Worm (Caenorhabditis elegans) whole organism, young adult: ENCODE measurements around the gene best-23.

Experiments
- B0019.2 ChIP-seq: fragments of 200-800 bp; sonication (Bioruptor generic); conservative IDR thresholded peaks from 2 replicates; pipeline ENCODE4 v1.3.6; 2022; ENCODE audit warnings: missing genetic modification reagents, missing genetic modification characterization, missing compliant biosample characterization
- B0336.3 ChIP-seq: fragments of 200-800 bp; sonication (Bioruptor generic); IDR thresholded peaks from 2 replicates; pipeline ENCODE4 v1.3.6; 2022; ENCODE audit warnings: missing genetic modification characterization, missing compliant biosample characterization
- D2030.7 ChIP-seq: fragments of 200-800 bp; sonication (Bioruptor generic); IDR thresholded peaks from 2 replicates; pipeline ENCODE4 v1.3.6; 2022; ENCODE audit warnings: missing genetic modification reagents, missing genetic modification characterization, missing compliant biosample characterization
- F10E7.11 ChIP-seq: sonication (generic microtip); optimal IDR thresholded peaks from 2 replicates; lab custom pipeline; 2017; ENCODE audit warnings: mild to moderate bottlenecking, missing genetic modification characterization, moderate library complexity, missing compliant biosample characterization
- F33H1.4 ChIP-seq: fragments of 200-800 bp; sonication (Bioruptor generic); IDR thresholded peaks from 2 replicates; pipeline ENCODE4 v1.3.6; 2022; ENCODE audit warnings: missing genetic modification reagents, missing genetic modification characterization, missing compliant biosample characterization
- F39B2.1 ChIP-seq: fragments of 200-800 bp; sonication (Bioruptor generic); IDR thresholded peaks from 2 replicates; pipeline ENCODE4 v1.3.6; 2022; ENCODE audit warnings: missing genetic modification reagents, missing genetic modification characterization, missing compliant biosample characterization
- K11D2.4 ChIP-seq: fragments of 200-800 bp; sonication (Bioruptor generic); IDR thresholded peaks from 2 replicates; pipeline ENCODE4 v1.3.6; 2022; ENCODE audit warnings: missing genetic modification reagents, missing genetic modification characterization, missing compliant biosample characterization
- T07F8.4 ChIP-seq: sonication (generic microtip); optimal IDR thresholded peaks from 2 replicates; lab custom pipeline; 2016; ENCODE audit warnings: mild to moderate bottlenecking, missing genetic modification characterization, moderate library complexity, missing compliant biosample characterization
- Y53F4B.3 ChIP-seq: fragments of 200-800 bp; sonication (Bioruptor generic); IDR thresholded peaks from 2 replicates; pipeline ENCODE4 v1.3.6; 2022; ENCODE audit warnings: missing genetic modification reagents, missing genetic modification characterization, missing compliant biosample characterization
- Y53G8AR.9 ChIP-seq: fragments of 200-800 bp; sonication (Bioruptor generic); conservative IDR thresholded peaks from 2 replicates; pipeline ENCODE4 v1.3.6; 2022; ENCODE audit warnings: missing genetic modification reagents, missing genetic modification characterization, missing compliant biosample characterization
- Y67H2A.10 ChIP-seq: fragments of 200-800 bp; sonication (Bioruptor generic); conservative IDR thresholded peaks from 2 replicates; pipeline ENCODE4 v1.3.6; 2022; ENCODE audit warnings: missing genetic modification reagents, missing genetic modification characterization, missing compliant biosample characterization
- ama-1 ChIP-seq, 3 experiments: fragments of 150-350 bp in 1 of 3; sonication (generic microtip) in 2 of 3; optimal IDR thresholded peaks; 2 replicates each; lab custom pipeline; 2014 to 2018; ENCODE audit warnings: missing biosample characterization in 2 of 3, missing genetic modification characterization in 2 of 3, missing genetic modification reagents in 2 of 3
- attf-6 ChIP-seq: fragments of 200-800 bp; sonication (Bioruptor generic); IDR thresholded peaks from 2 replicates; pipeline ENCODE4 v1.3.6; 2022; ENCODE audit warnings: missing genetic modification reagents, missing genetic modification characterization, missing compliant biosample characterization
- cebp-1 ChIP-seq, 2 experiments: fragments of 200-800 bp in 1 of 2; sonication (Bioruptor generic) in 1 of 2; sonication (generic microtip) in 1 of 2; IDR thresholded peaks in 1 of 2; optimal IDR thresholded peaks in 1 of 2; 2 replicates each; pipeline versions ENCODE4 v1.3.6 to Lab custom; 2017 to 2022; ENCODE audit warnings: missing compliant biosample characterization in 2 of 2, missing genetic modification characterization in 2 of 2, mild to moderate bottlenecking in 1 of 2, missing genetic modification reagents in 1 of 2, moderate library complexity in 1 of 2
- ceh-100 ChIP-seq: fragments of 200-800 bp; sonication (Bioruptor generic); IDR thresholded peaks from 2 replicates; pipeline ENCODE4 v1.3.6; 2022; ENCODE audit warnings: missing genetic modification reagents, missing genetic modification characterization, missing compliant biosample characterization
- ceh-40 ChIP-seq: fragments of 200-800 bp; sonication (Bioruptor generic); IDR thresholded peaks from 2 replicates; pipeline ENCODE4 v1.3.6; 2022; ENCODE audit warnings: missing genetic modification characterization, missing compliant biosample characterization
- dox-1 ChIP-seq: fragments of 200-800 bp; sonication (Bioruptor generic); IDR thresholded peaks from 2 replicates; pipeline ENCODE4 v1.3.6; 2022; ENCODE audit warnings: missing genetic modification reagents, missing genetic modification characterization, missing compliant biosample characterization
- dpl-1 ChIP-seq: fragments of 150-350 bp; optimal IDR thresholded peaks from 2 replicates; lab custom pipeline; 2014; ENCODE audit warnings: missing biosample characterization, missing genetic modification reagents, missing genetic modification characterization
- egl-18 ChIP-seq: fragments of 200-800 bp; sonication (Bioruptor generic); IDR thresholded peaks from 2 replicates; pipeline ENCODE4 v1.3.6; 2022; ENCODE audit warnings: missing genetic modification reagents, missing genetic modification characterization, missing compliant biosample characterization
- egl-44 ChIP-seq: fragments of 200-800 bp; sonication (Bioruptor generic); IDR thresholded peaks from 2 replicates; pipeline ENCODE4 v1.3.6; 2022; ENCODE audit warnings: missing genetic modification reagents, missing genetic modification characterization, missing compliant biosample characterization
- ekl-4 ChIP-seq: fragments of 200-800 bp; sonication (Bioruptor generic); IDR thresholded peaks from 2 replicates; pipeline ENCODE4 v1.3.6; 2022; ENCODE audit warnings: missing genetic modification reagents, missing genetic modification characterization, missing compliant biosample characterization
- gei-17 ChIP-seq: fragments of 200-800 bp; sonication (Bioruptor generic); optimal IDR thresholded peaks from 2 replicates; lab custom pipeline; 2018; ENCODE audit warnings: mild to moderate bottlenecking, missing genetic modification characterization, missing compliant biosample characterization
- hmg-1.2 ChIP-seq: fragments of 200-800 bp; sonication (Bioruptor generic); IDR thresholded peaks from 2 replicates; pipeline ENCODE4 v1.3.6; 2022; ENCODE audit warnings: missing genetic modification reagents, missing genetic modification characterization, missing compliant biosample characterization
- hmg-20 ChIP-seq: fragments of 200-800 bp; sonication (Bioruptor generic); IDR thresholded peaks from 2 replicates; pipeline ENCODE4 v1.3.6; 2022; ENCODE audit warnings: missing genetic modification reagents, missing genetic modification characterization, missing compliant biosample characterization
- let-526 ChIP-seq: fragments of 200-800 bp; sonication (Bioruptor generic); IDR thresholded peaks from 2 replicates; pipeline ENCODE4 v1.3.6; 2022; ENCODE audit warnings: missing genetic modification reagents, missing genetic modification characterization, missing compliant biosample characterization
- madf-3 ChIP-seq: fragments of 200-800 bp; sonication (Bioruptor generic); IDR thresholded peaks from 2 replicates; pipeline ENCODE4 v1.3.6; 2022; ENCODE audit warnings: missing genetic modification reagents, missing genetic modification characterization, missing compliant biosample characterization
- madf-6 ChIP-seq: fragments of 200-800 bp; sonication (Bioruptor generic); IDR thresholded peaks from 2 replicates; pipeline ENCODE4 v1.3.6; 2022; ENCODE audit warnings: missing genetic modification reagents, missing genetic modification characterization, missing compliant biosample characterization
- madf-8 ChIP-seq: fragments of 200-800 bp; sonication (Bioruptor generic); conservative IDR thresholded peaks from 2 replicates; pipeline ENCODE4 v1.3.6; 2022; ENCODE audit warnings: missing genetic modification reagents, missing genetic modification characterization, missing compliant biosample characterization
- mxl-1 ChIP-seq: sonication (generic microtip); optimal IDR thresholded peaks from 2 replicates; lab custom pipeline; 2016; ENCODE audit warnings: missing genetic modification characterization, missing compliant biosample characterization
- nhr-90 ChIP-seq: sonication (generic microtip); optimal IDR thresholded peaks from 2 replicates; lab custom pipeline; 2016; ENCODE audit warnings: missing genotype, mild to moderate bottlenecking, missing genetic modification characterization, missing compliant biosample characterization
- pbrm-1 ChIP-seq: fragments of 200-800 bp; sonication (Bioruptor generic); IDR thresholded peaks from 2 replicates; pipeline ENCODE4 v1.3.6; 2022; ENCODE audit warnings: missing genetic modification reagents, missing genetic modification characterization, missing compliant biosample characterization
- pha-4 ChIP-seq: fragments of 150-350 bp; sonication (generic microtip); optimal IDR thresholded peaks from 2 replicates; lab custom pipeline; 2014; ENCODE audit warnings: missing biosample characterization, missing genetic modification reagents, missing genetic modification characterization
- rcor-1 ChIP-seq: fragments of 200-800 bp; sonication (Bioruptor generic); IDR thresholded peaks from 2 replicates; pipeline ENCODE4 v1.3.6; 2022; ENCODE audit warnings: missing genetic modification reagents, missing genetic modification characterization, missing compliant biosample characterization
- rpc-1 ChIP-seq, 2 experiments: fragments of 150-350 bp in 1 of 2; sonication (generic microtip) in 1 of 2; optimal IDR thresholded peaks; 2 replicates each; lab custom pipeline; 2014 to 2018; ENCODE audit warnings: missing biosample characterization in 1 of 2, missing genetic modification characterization in 1 of 2, missing genetic modification reagents in 1 of 2, missing genotype in 1 of 2
- sdz-38 ChIP-seq: sonication (generic microtip); optimal IDR thresholded peaks from 2 replicates; lab custom pipeline; 2016; ENCODE audit warnings: missing genotype, missing genetic modification characterization, missing compliant biosample characterization
- snpc-4 ChIP-seq, 5 experiments: fragments of 150-350 bp in 1 of 5; sonication (generic microtip) in 4 of 5; optimal IDR thresholded peaks; 2 replicates each; lab custom pipeline; 2014 to 2018; ENCODE audit warnings: missing genetic modification characterization in 5 of 5, missing biosample characterization in 3 of 5, antibody characterized with exemption in 2 of 5, mild to moderate bottlenecking in 2 of 5, missing compliant biosample characterization in 2 of 5, missing genotype in 2 of 5, moderate library complexity in 2 of 5, missing genetic modification reagents in 1 of 5
- somi-1 ChIP-seq: fragments of 200-800 bp; sonication (Bioruptor generic); optimal IDR thresholded peaks from 2 replicates; lab custom pipeline; 2018; ENCODE audit warnings: mild to moderate bottlenecking, missing genetic modification characterization, missing compliant biosample characterization
- tlf-1 ChIP-seq: fragments of 200-800 bp; sonication (Bioruptor generic); optimal IDR thresholded peaks from 2 replicates; lab custom pipeline; 2018; ENCODE audit warnings: mild to moderate bottlenecking, missing genetic modification characterization, missing compliant biosample characterization
- zfh-2 ChIP-seq: fragments of 200-800 bp; sonication (Bioruptor generic); conservative IDR thresholded peaks from 2 replicates; pipeline ENCODE4 v1.3.6; 2022; ENCODE audit warnings: missing genetic modification reagents, missing genetic modification characterization, missing compliant biosample characterization
- ztf-26 ChIP-seq: sonication (generic microtip); optimal IDR thresholded peaks from 2 replicates; lab custom pipeline; 2017; ENCODE audit warnings: missing genetic modification characterization, missing compliant biosample characterization
- ztf-3 ChIP-seq: fragments of 200-800 bp; sonication (Bioruptor generic); optimal IDR thresholded peaks from 2 replicates; lab custom pipeline; 2018; ENCODE audit warnings: mild to moderate bottlenecking, missing genetic modification characterization, missing compliant biosample characterization

The best-23 gene

DNA sequence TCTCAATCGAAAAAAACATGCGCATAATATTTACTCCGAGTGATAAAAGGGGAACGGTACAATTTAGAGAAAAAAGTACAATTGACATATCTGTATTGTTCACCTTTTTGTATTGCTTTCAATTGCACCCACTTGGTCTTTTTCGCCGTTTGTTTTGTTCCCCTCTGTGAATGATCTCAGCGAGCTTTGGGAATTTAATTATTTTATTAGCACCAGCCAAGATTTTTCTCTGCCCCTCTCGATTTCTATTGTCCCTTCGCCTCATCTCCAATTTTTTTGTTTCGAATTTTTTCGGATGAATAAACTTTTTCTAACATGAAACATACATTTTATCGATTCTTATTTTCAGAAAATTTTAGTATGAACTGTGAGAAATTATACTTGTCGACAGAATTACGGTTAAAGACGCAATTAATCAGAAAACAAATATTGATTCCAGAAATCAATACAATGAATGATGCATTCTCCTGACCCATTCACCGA lies 7.2 kb downstream of the best-23 start, which contains the start of gene rev-1 (continued):
- TF ChIP-seq ztf-3: no peak
- TF ChIP-seq ceh-100: peak; percentile 36; the same call in 1 of the 2 replicates
- peak; percentile 84 for TF ChIP-seq F39B2.1 (GFP tag; lab: Robert Waterston, UW)
- TF ChIP-seq snpc-4 (GFP tag; optimal IDR thresholded peaks at IDR 0.05; lab: Kevin White, UChicago): no peak
- no peak for TF ChIP-seq snpc-4 (tag; optimal IDR thresholded peaks at IDR 0.05; lab: Kevin White, UChicago)
- TF ChIP-seq rpc-1 (optimal IDR thresholded peaks at IDR 0.05; lab: Kevin White, UChicago): no peak
- TF ChIP-seq rpc-1 (tag; optimal IDR thresholded peaks at IDR 0.05; lab: Kevin White, UChicago): no peak
- peak; percentile 65; the same call in 1 of the 2 replicates for TF ChIP-seq Y53G8AR.9 (GFP tag; lab: Robert Waterston, UW)
- TF ChIP-seq rcor-1: peak; percentile 45; the same call in 1 of the 2 replicates
- no peak for TF ChIP-seq sdz-38
- 0 out of 2 replicates have a peak, but pooled peaks have one; percentile 10 for TF ChIP-seq ekl-4 (GFP tag; lab: Robert Waterston, UW)
- TF ChIP-seq B0336.3 (GFP tag; lab: Robert Waterston, UW): peak; percentile 73
- TF ChIP-seq cebp-1 (GFP tag; IDR thresholded peaks at IDR 0.05; lab: Robert Waterston, UW): no peak
- peak; percentile 11 for TF ChIP-seq cebp-1 (tag; optimal IDR thresholded peaks at IDR 0.05; lab: Kevin White, UChicago)
- no peak for TF ChIP-seq dpl-1 (GFP tag; lab: Kevin White, UChicago)
- 0 out of 2 replicates have a peak, but pooled peaks have one; percentile 19 for TF ChIP-seq pbrm-1 (GFP tag; lab: Robert Waterston, UW)
- no peak for TF ChIP-seq somi-1 (GFP tag; lab: Kevin White, UChicago)
- TF ChIP-seq ama-1 (optimal IDR thresholded peaks at IDR 0.05; lab: Kevin White, UChicago): no peak
- no peak for TF ChIP-seq ama-1 (GFP tag; optimal IDR thresholded peaks at IDR 0.05; lab: Kevin White, UChicago)
- no peak for TF ChIP-seq nhr-90 (tag; lab: Kevin White, UChicago)
- no peak for TF ChIP-seq egl-44 (GFP tag; lab: Robert Waterston, UW)
- TF ChIP-seq egl-18 (GFP tag; lab: Robert Waterston, UW): no peak
- no peak for TF ChIP-seq F10E7.11 (tag; lab: Kevin White, UChicago)

DNA sequence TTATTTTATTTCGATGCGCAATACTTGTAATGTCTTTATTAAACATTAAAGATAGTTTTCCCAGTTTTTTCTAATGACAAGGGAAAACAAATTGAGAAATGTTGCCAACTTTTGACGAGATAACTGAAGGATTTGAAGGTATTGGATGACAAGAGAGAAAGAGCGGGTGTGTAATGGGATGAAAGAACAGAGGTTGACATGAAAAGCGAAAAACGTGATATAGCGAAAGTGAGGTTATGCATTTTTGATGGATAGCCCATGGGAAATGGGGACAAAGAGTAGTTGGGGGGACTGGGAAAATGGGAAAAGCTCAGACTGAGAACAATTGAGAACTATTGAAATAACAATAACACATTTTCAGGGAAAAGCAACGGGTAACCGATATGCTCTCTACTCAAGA lies 12.2 kb downstream of the best-23 start:
- TF ChIP-seq Y53F4B.3 (GFP tag; lab: Robert Waterston, UW) (no peak), dox-1 (GFP tag; lab: Robert Waterston, UW) (no peak), zfh-2 (GFP tag; lab: Robert Waterston, UW) (no peak), madf-3 (GFP tag; lab: Robert Waterston, UW) (no peak), K11D2.4 (GFP tag; lab: Robert Waterston, UW) (no peak)

DNA sequence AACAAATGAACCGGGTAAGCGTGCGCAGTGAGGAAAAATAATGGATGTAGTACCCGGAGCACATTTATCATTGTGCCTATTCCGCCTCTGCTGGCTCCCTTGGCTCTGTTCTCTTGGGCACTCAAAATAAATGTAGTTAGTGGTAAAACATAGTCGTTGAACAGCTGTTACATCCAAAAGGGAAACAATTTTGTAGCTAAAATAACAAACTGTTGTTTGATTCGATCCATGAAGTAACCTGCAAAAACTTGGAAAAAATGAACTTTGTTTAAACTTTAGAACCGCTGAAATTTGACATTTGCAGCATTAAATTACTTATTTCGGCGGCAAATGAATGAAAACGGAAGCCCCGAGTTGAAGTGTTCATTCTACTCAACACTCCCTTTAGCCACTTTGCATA lies 13.7 kb downstream of the best-23 start:
- TF ChIP-seq madf-3 (GFP tag; lab: Robert Waterston, UW): 0 out of 2 replicates have a peak, but pooled peaks have one; percentile 1
- no peak for TF ChIP-seq attf-6 (GFP tag; lab: Robert Waterston, UW)

DNA sequence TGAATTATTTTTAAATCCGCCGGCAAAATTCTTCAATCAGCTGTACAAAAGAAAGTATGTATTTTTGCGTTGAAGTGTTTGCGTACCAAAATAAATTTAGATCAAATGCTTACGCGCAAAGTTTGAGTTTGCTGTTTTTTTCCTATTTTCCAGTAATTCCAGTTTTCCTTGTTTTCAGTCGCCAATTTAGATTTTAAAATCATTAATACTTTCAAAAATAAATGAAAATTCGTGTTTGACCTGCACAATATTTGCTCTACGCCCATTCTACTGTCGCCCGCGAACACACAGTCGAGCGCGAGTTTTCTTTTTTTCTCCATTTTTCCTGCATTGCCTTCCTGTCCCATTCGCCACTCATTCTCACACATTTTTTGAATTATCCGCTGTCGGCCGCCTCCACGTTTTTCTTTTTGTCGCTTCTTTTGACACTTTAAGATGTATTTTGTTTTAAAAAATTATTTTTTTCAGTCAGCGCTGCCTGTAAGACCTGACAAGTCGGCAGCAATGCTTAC lies 14.6 kb downstream of the best-23 start, which contains the start of gene ptc-1:
Gene ptc-1 (plus strand): TSS at position 462 of the 512 bp plus-strand sequence.
- no peak for TF ChIP-seq pha-4 (tag; lab: Kevin White, UChicago)
- TF ChIP-seq T07F8.4 (tag; lab: Kevin White, UChicago): no peak
- TF ChIP-seq mxl-1 (tag; lab: Kevin White, UChicago): no peak
- TF ChIP-seq ztf-26 (tag; lab: Kevin White, UChicago): no peak
- TF ChIP-seq hmg-1.2 (GFP tag; lab: Robert Waterston, UW): peak; percentile 41; the same call in 1 of the 2 replicates
- no peak; the same call in none of the 2 replicates for TF ChIP-seq dox-1 (GFP tag; lab: Robert Waterston, UW)
- peak; percentile 9 for TF ChIP-seq tlf-1
- TF ChIP-seq madf-8 (GFP tag; lab: Robert Waterston, UW): peak; percentile 62
- TF ChIP-seq B0019.2 (GFP tag; lab: Robert Waterston, UW): 0 out of 2 replicates have a peak, but pooled peaks have one; percentile 21
- TF ChIP-seq cebp-1 (GFP tag; IDR thresholded peaks at IDR 0.05; lab: Robert Waterston, UW): no peak
- TF ChIP-seq cebp-1 (tag; optimal IDR thresholded peaks at IDR 0.05; lab: Kevin White, UChicago): no peak
- no peak for TF ChIP-seq hmg-20 (GFP tag; lab: Robert Waterston, UW)
- TF ChIP-seq D2030.7 (GFP tag; lab: Robert Waterston, UW): peak; percentile 50
- no peak for TF ChIP-seq let-526
- no peak for TF ChIP-seq gei-17 (GFP tag; lab: Kevin White, UChicago)
- no peak for TF ChIP-seq ceh-40
- no peak for TF ChIP-seq Y67H2A.10 (GFP tag; lab: Robert Waterston, UW)
- TF ChIP-seq F33H1.4 (GFP tag; lab: Robert Waterston, UW): peak; percentile 49
- peak; percentile 91 for TF ChIP-seq madf-6
